Fruit fly (Drosophila melanogaster) whole organism, embryonic: ENCODE measurements around the gene CG11279.
A peak's percentile ranks its signal among the peaks of the same experiment; 100 is the strongest.

Source experiments
- Blimp-1 ChIP-seq: fragments of 200-800 bp; sonication (Bioruptor generic); optimal IDR thresholded peaks from 3 replicates; lab custom pipeline; 2018; ENCODE audit warnings: missing biosample characterization, missing genetic modification characterization, mild to moderate bottlenecking, moderate library complexity, missing genetic modification reagents
- C15 ChIP-seq: fragments of 200-800 bp; sonication (Bioruptor generic); IDR thresholded peaks from 3 replicates; pipeline ENCODE4 v1.3.6; 2022; ENCODE audit warnings: missing biosample characterization, missing genetic modification characterization
- CG10979 ChIP-seq: fragments of 200-800 bp; sonication (Bioruptor generic); optimal IDR thresholded peaks from 2 replicates; lab custom pipeline; 2018; ENCODE audit warnings: missing biosample characterization, mild to moderate bottlenecking, missing genetic modification characterization, moderate library complexity
- CG12299 ChIP-seq: fragments of 200-800 bp; sonication (Bioruptor generic); optimal IDR thresholded peaks from 2 replicates; lab custom pipeline; 2018; ENCODE audit warnings: missing biosample characterization, mild to moderate bottlenecking, missing genetic modification characterization
- CG13287 ChIP-seq: fragments of 200-800 bp; sonication (Bioruptor generic); IDR thresholded peaks from 2 replicates; pipeline ENCODE4 v1.3.6; 2022; ENCODE audit warnings: missing biosample characterization, missing genetic modification characterization; ENCODE audit not compliant: partially characterized antibody
- CG14014 ChIP-seq: fragments of 200-800 bp; sonication (Bioruptor generic); IDR thresholded peaks from 2 replicates; pipeline ENCODE4 v1.3.6; 2022; ENCODE audit warnings: missing biosample characterization, missing genetic modification characterization
- CG15696 ChIP-seq: fragments of 200-800 bp; sonication (Bioruptor generic); optimal IDR thresholded peaks from 2 replicates; lab custom pipeline; 2019; ENCODE audit warnings: missing biosample characterization, mild to moderate bottlenecking, missing genetic modification characterization, moderate library complexity
- CG18011 ChIP-seq: fragments of 200-800 bp; sonication (Bioruptor generic); optimal IDR thresholded peaks from 2 replicates; lab custom pipeline; 2017; ENCODE audit warnings: missing biosample characterization, missing genetic modification characterization, mild to moderate bottlenecking, moderate library complexity, missing genotype
- CG18764 ChIP-seq: fragments of 200-800 bp; sonication (Bioruptor generic); optimal IDR thresholded peaks from 3 replicates; lab custom pipeline; 2016; ENCODE audit warnings: missing biosample characterization, missing genetic modification characterization
- CG3281 ChIP-seq: fragments of 200-800 bp; sonication (Bioruptor generic); optimal IDR thresholded peaks from 3 replicates; lab custom pipeline; 2017; ENCODE audit warnings: missing biosample characterization, mild to moderate bottlenecking, missing genetic modification characterization
- CG4360 ChIP-seq: fragments of 200-800 bp; sonication (Bioruptor generic); IDR thresholded peaks from 2 replicates; pipeline ENCODE4 v1.3.6; 2022; ENCODE audit warnings: missing biosample characterization, missing genetic modification characterization
- CG4404 ChIP-seq: fragments of 200-800 bp; sonication (Bioruptor generic); IDR thresholded peaks from 2 replicates; pipeline ENCODE4 v1.3.6; 2022; ENCODE audit warnings: missing biosample characterization, missing genetic modification characterization
- CG4617 ChIP-seq: fragments of 200-800 bp; sonication (Bioruptor generic); optimal IDR thresholded peaks from 3 replicates; lab custom pipeline; 2016; ENCODE audit warnings: missing biosample characterization, missing genetic modification characterization, borderline replicate concordance
- CG6791 ChIP-seq: fragments of 200-800 bp; sonication (Bioruptor generic); IDR thresholded peaks from 3 replicates; pipeline ENCODE4 v1.3.6; 2022; ENCODE audit warnings: missing biosample characterization, missing genetic modification characterization; ENCODE audit not compliant: partially characterized antibody
- CG7271 ChIP-seq: fragments of 200-800 bp; sonication (Bioruptor generic); optimal IDR thresholded peaks from 2 replicates; lab custom pipeline; 2018; ENCODE audit warnings: missing biosample characterization, mild to moderate bottlenecking, missing genetic modification characterization, moderate library complexity
- CG7556 ChIP-seq: fragments of 200-800 bp; sonication (Bioruptor generic); optimal IDR thresholded peaks from 2 replicates; lab custom pipeline; 2017; ENCODE audit warnings: missing biosample characterization, mild to moderate bottlenecking, missing genetic modification characterization
- CG8765 ChIP-seq: fragments of 200-800 bp; sonication (Bioruptor generic); IDR thresholded peaks from 2 replicates; pipeline ENCODE4 v1.3.6; 2022; ENCODE audit warnings: missing biosample characterization, missing genetic modification characterization
- CG8924 ChIP-seq: fragments of 200-800 bp; optimal IDR thresholded peaks from 3 replicates; lab custom pipeline; 2019; ENCODE audit warnings: missing biosample characterization, mild to moderate bottlenecking, missing genetic modification characterization, moderate library complexity
- Camta ChIP-seq: fragments of 200-800 bp; sonication (Bioruptor generic); optimal IDR thresholded peaks from 2 replicates; lab custom pipeline; 2016; ENCODE audit warnings: missing biosample characterization, missing genetic modification characterization
- Ets65A ChIP-seq: fragments of 200-800 bp; sonication (Bioruptor generic); peaks from one replicate; lab custom pipeline; 2016; ENCODE audit warnings: missing biosample characterization, missing genetic modification characterization
- Hand ChIP-seq: fragments of 200-800 bp; sonication (Bioruptor generic); optimal IDR thresholded peaks from 2 replicates; lab custom pipeline; 2017; ENCODE audit warnings: mild to moderate bottlenecking, missing biosample characterization, missing genetic modification reagents, missing genetic modification characterization
- Hmx ChIP-seq: fragments of 200-800 bp; sonication (Bioruptor generic); optimal IDR thresholded peaks from 2 replicates; lab custom pipeline; 2016; ENCODE audit warnings: missing biosample characterization, missing genetic modification characterization
- Lhr ChIP-seq: fragments of 200-800 bp; sonication (Bioruptor generic); optimal IDR thresholded peaks from 3 replicates; lab custom pipeline; 2017; ENCODE audit warnings: mild to moderate bottlenecking, missing biosample characterization, missing genetic modification reagents, missing genetic modification characterization
- MBD-R2 ChIP-seq: fragments of 200-800 bp; sonication (Bioruptor generic); IDR thresholded peaks from 2 replicates; pipeline ENCODE4 v1.3.6; 2022; ENCODE audit warnings: missing biosample characterization, missing genetic modification characterization
- Mrtf ChIP-seq: fragments of 200-800 bp; sonication (Bioruptor generic); IDR thresholded peaks from 3 replicates; pipeline ENCODE4 v1.3.6; 2022; ENCODE audit warnings: missing biosample characterization, missing genetic modification characterization
- Opbp ChIP-seq: fragments of 200-800 bp; sonication (Bioruptor generic); IDR thresholded peaks from 3 replicates; pipeline ENCODE4 v1.3.6; 2022; ENCODE audit warnings: missing biosample characterization, missing genetic modification characterization; ENCODE audit not compliant: partially characterized antibody
- Pdp1 ChIP-seq, 2 experiments: fragments of 200-800 bp; sonication (Bioruptor generic); optimal IDR thresholded peaks; 3 replicates each; lab custom pipeline; 2016; ENCODE audit warnings: missing biosample characterization in 2 of 2, missing genetic modification characterization in 2 of 2, mild to moderate bottlenecking in 1 of 2, moderate library complexity in 1 of 2
- Ssrp ChIP-seq: fragments of 200-800 bp; sonication (Bioruptor generic); optimal IDR thresholded peaks from 2 replicates; lab custom pipeline; 2018; ENCODE audit warnings: missing biosample characterization, mild to moderate bottlenecking, missing genetic modification characterization, moderate library complexity
- Taf1 ChIP-seq: fragments of 200-800 bp; sonication (Bioruptor generic); IDR thresholded peaks from 2 replicates; pipeline ENCODE4 v1.3.6; 2022; ENCODE audit warnings: missing biosample characterization, missing genetic modification characterization
- crol ChIP-seq: fragments of 200-800 bp; sonication (Bioruptor generic); IDR thresholded peaks from 2 replicates; pipeline ENCODE4 v1.3.6; 2022; ENCODE audit warnings: missing biosample characterization, missing genetic modification characterization
- dmrt11E ChIP-seq: fragments of 200-800 bp; sonication (Bioruptor generic); optimal IDR thresholded peaks from 3 replicates; lab custom pipeline; 2018; ENCODE audit warnings: missing biosample characterization, mild to moderate bottlenecking, missing genetic modification characterization, moderate library complexity
- ems ChIP-seq: fragments of 200-800 bp; sonication (Bioruptor generic); optimal IDR thresholded peaks from 3 replicates; lab custom pipeline; 2016; ENCODE audit warnings: missing biosample characterization, missing genetic modification characterization
- en ChIP-seq: fragments of 200-800 bp; sonication (Bioruptor generic); optimal IDR thresholded peaks from 2 replicates; lab custom pipeline; 2016; ENCODE audit warnings: missing biosample characterization, missing genetic modification characterization
- fd3F ChIP-seq: fragments of 200-800 bp; sonication (Bioruptor generic); optimal IDR thresholded peaks from 2 replicates; lab custom pipeline; 2018; ENCODE audit warnings: missing biosample characterization, mild to moderate bottlenecking, missing genetic modification characterization, moderate library complexity
- gem ChIP-seq: fragments of 200-800 bp; sonication (Bioruptor generic); optimal IDR thresholded peaks from 2 replicates; lab custom pipeline; 2019; ENCODE audit warnings: missing biosample characterization, mild to moderate bottlenecking, missing genetic modification characterization, moderate library complexity
- gro ChIP-seq: fragments of 200-800 bp; sonication (Bioruptor generic); optimal IDR thresholded peaks from 2 replicates; lab custom pipeline; 2016; ENCODE audit warnings: missing biosample characterization, missing genetic modification characterization
- ind ChIP-seq: fragments of 200-800 bp; sonication (Bioruptor generic); optimal IDR thresholded peaks from 3 replicates; lab custom pipeline; 2016; ENCODE audit warnings: missing biosample characterization, missing genetic modification characterization
- ken ChIP-seq: fragments of 200-800 bp; sonication (Bioruptor generic); IDR thresholded peaks from 3 replicates; pipeline ENCODE4 v1.3.6; 2022; ENCODE audit warnings: missing biosample characterization, missing genetic modification characterization
- lmd ChIP-seq: fragments of 200-800 bp; sonication (Bioruptor generic); IDR thresholded peaks from 2 replicates; pipeline ENCODE4 v1.3.6; 2022; ENCODE audit warnings: missing biosample characterization, missing genetic modification characterization
- lola ChIP-seq, 3 experiments: fragments of >200 bp in 2 of 3; fragments of 200-800 bp in 1 of 3; sonication (Bioruptor generic) in 1 of 3; optimal IDR thresholded peaks; 2 replicates each; lab custom pipeline; 2017 to 2019; ENCODE audit warnings: missing biosample characterization in 3 of 3, missing genetic modification characterization in 3 of 3, mild to moderate bottlenecking in 1 of 3, moderate library complexity in 1 of 3
- mam ChIP-seq: fragments of 200-800 bp; sonication (Bioruptor generic); optimal IDR thresholded peaks from 3 replicates; lab custom pipeline; 2016; ENCODE audit warnings: missing biosample characterization, missing genetic modification characterization
- sd ChIP-seq: fragments of 200-800 bp; sonication (Bioruptor generic); optimal IDR thresholded peaks from 3 replicates; lab custom pipeline; 2018; ENCODE audit warnings: missing biosample characterization, mild to moderate bottlenecking, missing genetic modification characterization, moderate library complexity
- sens ChIP-seq: fragments of 200-800 bp; sonication (Bioruptor generic); peaks from one replicate; lab custom pipeline; 2016; ENCODE audit warnings: missing biosample characterization, missing genetic modification characterization
- slou ChIP-seq: fragments of 200-800 bp; sonication (Bioruptor generic); optimal IDR thresholded peaks from 3 replicates; lab custom pipeline; 2016; ENCODE audit warnings: missing biosample characterization, missing genetic modification characterization
- tap ChIP-seq: fragments of 200-800 bp; optimal IDR thresholded peaks from 3 replicates; lab custom pipeline; 2019; ENCODE audit warnings: missing biosample characterization, mild to moderate bottlenecking, missing genetic modification characterization, moderate library complexity
- tin ChIP-seq: fragments of 200-800 bp; sonication (Bioruptor generic); optimal IDR thresholded peaks from 3 replicates; lab custom pipeline; 2016; ENCODE audit warnings: missing biosample characterization, missing genetic modification characterization
- usp ChIP-seq: fragments of >200 bp; optimal IDR thresholded peaks from 2 replicates; lab custom pipeline; 2017; ENCODE audit warnings: missing biosample characterization, missing genetic modification characterization

The CG11279 gene

DNA sequence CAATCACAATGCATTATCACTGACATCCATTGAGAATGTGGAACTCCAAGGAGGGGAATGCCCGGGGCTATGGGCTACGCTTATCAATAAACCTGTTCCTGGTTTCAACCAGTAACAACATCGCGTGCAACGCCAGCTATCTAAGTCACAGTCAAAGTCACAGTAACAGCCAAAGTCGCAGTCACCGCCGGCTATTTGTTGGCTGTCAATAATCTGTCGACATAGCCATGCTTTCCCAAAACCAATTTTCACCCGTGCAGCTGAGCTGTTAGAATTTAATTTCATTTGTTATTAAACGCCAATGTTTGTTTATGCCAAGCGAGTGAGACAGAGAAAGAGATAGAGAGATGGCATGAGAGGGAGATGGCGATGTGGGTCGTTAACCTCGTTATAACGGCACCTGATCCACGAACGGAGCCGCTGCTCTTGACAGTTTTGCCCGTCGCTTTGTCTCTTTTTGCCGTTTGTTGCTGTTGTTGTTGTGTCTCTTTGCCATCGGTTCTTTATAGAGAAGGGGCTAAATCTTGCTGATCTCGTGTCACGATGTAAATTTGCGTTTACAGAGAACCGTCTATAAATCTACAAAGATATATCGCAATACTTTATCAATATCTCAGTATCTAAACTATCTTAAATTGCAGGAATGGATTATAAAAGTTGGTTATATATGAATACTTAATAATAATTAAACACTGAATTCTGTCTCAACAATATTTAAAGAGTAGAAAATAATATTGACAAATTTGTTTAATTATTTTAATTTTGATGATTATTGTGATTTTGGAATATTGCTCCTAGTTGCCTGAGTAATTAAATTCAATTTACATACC lies 14.5 kb upstream of the CG11279 start (continued):
- TF ChIP-seq CG7271 (tag; lab: Kevin White, UChicago) (no peak), ind (GFP tag; lab: Kevin White, UChicago) (peak; percentile 6), CG7556 (GFP tag; lab: Kevin White, UChicago) (peak; percentile 57), usp (no peak), Lhr (GFP tag; lab: Kevin White, UChicago) (peak; percentile 4)

DNA sequence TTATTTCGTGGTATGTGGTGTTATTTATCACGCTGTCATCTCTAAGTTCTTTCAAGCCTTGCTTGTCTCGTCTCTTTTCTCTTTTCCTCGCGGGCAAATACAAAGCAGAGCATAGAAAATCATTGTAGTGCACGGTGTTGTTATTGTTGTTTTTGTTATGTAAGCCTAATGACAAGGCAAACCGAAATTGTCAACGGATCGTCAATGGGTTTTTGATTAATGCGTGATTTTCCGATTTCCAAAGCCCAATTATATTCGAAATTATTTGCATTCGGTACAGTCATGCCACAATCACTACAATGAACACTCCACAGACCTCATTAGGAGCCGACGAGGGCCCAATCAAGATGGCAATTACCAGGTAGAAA lies 13.9 kb upstream of the CG11279 start:
- TF ChIP-seq MBD-R2 (GFP tag; lab: Robert Waterston, UW) (no peak), CG4360 (GFP tag; lab: Robert Waterston, UW) (peak; percentile 58), Ssrp (tag; lab: Kevin White, UChicago) (no peak), Mrtf (GFP tag; lab: Robert Waterston, UW) (no peak), Hand (no peak), CG14014 (GFP tag; lab: Robert Waterston, UW) (no peak), gem (tag; lab: Kevin White, UChicago) (no peak), Pdp1 (GFP tag; optimal IDR thresholded peaks at IDR 0.05; lab: Kevin White, UChicago) (peak in 1 of 2 experiments; percentile 62), mam (GFP tag; lab: Kevin White, UChicago) (no peak), Hmx (no peak), ems (GFP tag; lab: Kevin White, UChicago) (no peak), CG13287 (GFP tag; lab: Robert Waterston, UW) (no peak), Taf1 (GFP tag; lab: Robert Waterston, UW) (no peak), lola (GFP tag; optimal IDR thresholded peaks at IDR 0.05; lab: Kevin White, UChicago) (peak in 1 of 3 experiments; percentile 49), lmd (GFP tag; lab: Robert Waterston, UW) (no peak), CG8924 (tag; lab: Kevin White, UChicago) (no peak), CG4404 (GFP tag; lab: Robert Waterston, UW) (no peak), CG12299 (tag; lab: Kevin White, UChicago) (no peak), CG8765 (GFP tag; lab: Robert Waterston, UW) (no peak), CG18011 (GFP tag; lab: Kevin White, UChicago) (no peak), sd (tag; lab: Kevin White, UChicago) (no peak), fd3F (GFP tag; lab: Kevin White, UChicago) (no peak)

DNA sequence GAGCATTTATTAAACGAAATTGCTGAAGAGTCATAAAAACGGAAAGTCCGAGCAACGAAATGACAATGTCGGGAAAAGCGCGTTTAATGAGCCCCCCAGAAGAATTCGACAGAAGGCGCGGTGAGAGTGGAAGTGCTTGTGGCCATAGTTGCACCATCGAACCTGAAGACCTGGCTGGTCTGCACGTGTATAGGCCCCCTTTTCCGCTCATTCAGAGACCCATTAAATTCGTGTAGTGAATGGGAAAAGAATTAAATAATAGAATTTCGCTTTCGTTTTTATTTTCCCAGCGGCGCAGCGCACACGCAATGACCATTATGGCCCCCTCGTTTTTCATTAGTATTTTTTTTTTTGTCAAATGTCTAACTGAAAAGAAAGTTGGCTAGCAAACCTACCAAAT lies 13.4 kb upstream of the CG11279 start:
- TF ChIP-seq slou (GFP tag; lab: Kevin White, UChicago) (no peak), dmrt11E (peak; percentile 4), C15 (GFP tag; lab: Robert Waterston, UW) (0 out of 3 replicates have a peak, but pooled peaks have one; percentile 38), gro (GFP tag; lab: Kevin White, UChicago) (no peak), en (GFP tag; lab: Kevin White, UChicago) (no peak), Ets65A (GFP tag; lab: Kevin White, UChicago) (peak; percentile 4), ken (GFP tag; lab: Robert Waterston, UW) (0 out of 3 replicates have a peak, but pooled peaks have one; percentile 8), CG10979 (tag; lab: Kevin White, UChicago) (peak; percentile 39), sens (GFP tag; lab: Kevin White, UChicago) (peak; percentile 73), CG3281 (GFP tag; lab: Kevin White, UChicago) (no peak), Camta (GFP tag; lab: Kevin White, UChicago) (no peak), CG4617 (GFP tag; lab: Kevin White, UChicago) (no peak), tin (GFP tag; lab: Kevin White, UChicago) (no peak), CG15696 (tag; lab: Kevin White, UChicago) (peak; percentile 23), MBD-R2 (GFP tag; lab: Robert Waterston, UW) (no peak), CG18764 (peak; percentile 66), CG6791 (GFP tag; lab: Robert Waterston, UW) (0 out of 3 replicates have a peak, but pooled peaks have one; percentile 24), Blimp-1 (GFP tag; lab: Kevin White, UChicago) (peak; percentile 89), tap (tag; lab: Kevin White, UChicago) (no peak), Opbp (peak; percentile 28; the same call in 1 of the 3 replicates), crol (GFP tag; lab: Robert Waterston, UW) (no peak)
